Worm (Caenorhabditis elegans) whole organism, late embryonic: Measurements from ENCODE around the gene cbs-1.

Experiments used
- K02D7.2 ChIP-seq: sonication (generic microtip); optimal IDR thresholded peaks from 2 replicates; lab custom pipeline; 2017; ENCODE audit warnings: mild to moderate bottlenecking, missing genetic modification characterization, missing compliant biosample characterization
- K09A11.1 ChIP-seq: sonication (generic microtip); optimal IDR thresholded peaks from 2 replicates; lab custom pipeline; 2017; ENCODE audit warnings: antibody characterized with exemption, mild to moderate bottlenecking, missing genetic modification characterization, missing compliant biosample characterization; ENCODE audit not compliant: insufficient read depth
- Y22D7AL.16 ChIP-seq: sonication (generic microtip); optimal IDR thresholded peaks from 2 replicates; lab custom pipeline; 2016; ENCODE audit warnings: missing genetic modification characterization, missing compliant biosample characterization
- ahr-1 ChIP-seq: sonication (generic microtip); optimal IDR thresholded peaks from 2 replicates; lab custom pipeline; 2016; ENCODE audit warnings: missing genetic modification characterization, missing compliant biosample characterization
- ceh-18 ChIP-seq: sonication (generic microtip); optimal IDR thresholded peaks from 2 replicates; lab custom pipeline; 2016; ENCODE audit warnings: missing genetic modification characterization, missing compliant biosample characterization
- ceh-19 ChIP-seq: fragments of 200-800 bp; sonication (Bioruptor generic); optimal IDR thresholded peaks from 2 replicates; lab custom pipeline; 2018; ENCODE audit warnings: mild to moderate bottlenecking, missing genetic modification characterization, missing compliant biosample characterization
- ceh-24 ChIP-seq: sonication (generic microtip); optimal IDR thresholded peaks from 2 replicates; lab custom pipeline; 2016; ENCODE audit warnings: mild to moderate bottlenecking, missing genetic modification characterization, missing compliant biosample characterization
- ceh-30 ChIP-seq: fragments of 150-350 bp; optimal IDR thresholded peaks from 2 replicates; lab custom pipeline; 2014; ENCODE audit warnings: missing biosample characterization, missing genetic modification characterization
- ceh-34 ChIP-seq: sonication (generic microtip); optimal IDR thresholded peaks from 2 replicates; lab custom pipeline; 2016; ENCODE audit warnings: mild to moderate bottlenecking, missing genetic modification characterization, missing compliant biosample characterization
- ceh-45 ChIP-seq: fragments of 200-800 bp; sonication (Bioruptor generic); IDR thresholded peaks from 2 replicates; pipeline ENCODE4 v1.3.6; 2022; ENCODE audit warnings: missing genetic modification reagents, missing genetic modification characterization, missing compliant biosample characterization
- ceh-48 ChIP-seq: sonication (generic microtip); optimal IDR thresholded peaks from 2 replicates; lab custom pipeline; 2016; ENCODE audit warnings: missing genetic modification characterization, inconsistent platforms, missing compliant biosample characterization
- ceh-6 ChIP-seq: fragments of 200-800 bp; sonication (Bioruptor generic); optimal IDR thresholded peaks from 2 replicates; lab custom pipeline; 2018; ENCODE audit warnings: mild to moderate bottlenecking, missing genetic modification characterization, missing compliant biosample characterization
- che-1 ChIP-seq: sonication (generic microtip); optimal IDR thresholded peaks from 2 replicates; lab custom pipeline; 2016; ENCODE audit warnings: mild to moderate bottlenecking, missing genetic modification characterization, missing compliant biosample characterization
- elt-2 ChIP-seq: sonication (generic microtip); optimal IDR thresholded peaks from 2 replicates; lab custom pipeline; 2016; ENCODE audit warnings: missing genetic modification reagents, missing genetic modification characterization, missing compliant biosample characterization
- elt-4 ChIP-seq: sonication (generic microtip); optimal IDR thresholded peaks from 2 replicates; lab custom pipeline; 2016; ENCODE audit warnings: missing genetic modification characterization, missing compliant biosample characterization
- ets-4 ChIP-seq: sonication (generic microtip); optimal IDR thresholded peaks from 2 replicates; lab custom pipeline; 2016; ENCODE audit warnings: missing genetic modification characterization, missing compliant biosample characterization
- fax-1 ChIP-seq: sonication (generic microtip); optimal IDR thresholded peaks from 2 replicates; lab custom pipeline; 2016; ENCODE audit warnings: missing genotype, missing genetic modification characterization, missing compliant biosample characterization
- fkh-10 ChIP-seq: fragments of 150-350 bp; optimal IDR thresholded peaks from 2 replicates; lab custom pipeline; 2014; ENCODE audit warnings: missing biosample characterization, missing genetic modification reagents, missing genetic modification characterization
- gmeb-2 ChIP-seq: sonication (generic microtip); optimal IDR thresholded peaks from 2 replicates; lab custom pipeline; 2016; ENCODE audit warnings: missing genetic modification characterization, inconsistent platforms, missing compliant biosample characterization
- hlh-15 ChIP-seq: sonication (generic microtip); optimal IDR thresholded peaks from 2 replicates; lab custom pipeline; 2016; ENCODE audit warnings: missing genetic modification characterization, missing compliant biosample characterization
- hlh-30 ChIP-seq: sonication (generic microtip); optimal IDR thresholded peaks from 2 replicates; lab custom pipeline; 2017; ENCODE audit warnings: antibody characterized with exemption, missing genetic modification characterization, missing compliant biosample characterization; ENCODE audit not compliant: insufficient read depth
- madf-2 ChIP-seq: sonication (generic microtip); optimal IDR thresholded peaks from 2 replicates; lab custom pipeline; 2017; ENCODE audit warnings: missing genetic modification characterization, missing compliant biosample characterization
- mec-3 ChIP-seq: sonication (generic microtip); optimal IDR thresholded peaks from 2 replicates; lab custom pipeline; 2016; ENCODE audit warnings: borderline replicate concordance, missing genetic modification characterization, missing compliant biosample characterization
- nfya-1 ChIP-seq: sonication (generic microtip); optimal IDR thresholded peaks from 2 replicates; lab custom pipeline; 2017; ENCODE audit warnings: missing genetic modification characterization, mild to moderate bottlenecking, missing compliant biosample characterization, antibody characterized with exemption, moderate library complexity
- npax-4 ChIP-seq: sonication (generic microtip); optimal IDR thresholded peaks from 2 replicates; lab custom pipeline; 2016; ENCODE audit warnings: missing genetic modification characterization, missing compliant biosample characterization
- odd-2 ChIP-seq: sonication (generic microtip); optimal IDR thresholded peaks from 2 replicates; lab custom pipeline; 2017; ENCODE audit warnings: antibody characterized with exemption, mild to moderate bottlenecking, missing genetic modification characterization, missing compliant biosample characterization
- pat-9 ChIP-seq: fragments of 200-800 bp; sonication (Bioruptor generic); optimal IDR thresholded peaks from 2 replicates; lab custom pipeline; 2018; ENCODE audit warnings: mild to moderate bottlenecking, missing genetic modification characterization, moderate library complexity, missing compliant biosample characterization
- pha-4 ChIP-seq: fragments of 150-350 bp; optimal IDR thresholded peaks from 2 replicates; lab custom pipeline; 2018; ENCODE audit warnings: missing biosample characterization, missing genetic modification reagents, missing genetic modification characterization
- pros-1 ChIP-seq: fragments of 150-350 bp; optimal IDR thresholded peaks from 2 replicates; lab custom pipeline; 2014; ENCODE audit warnings: missing biosample characterization, missing genetic modification reagents, missing genetic modification characterization
- sox-2 ChIP-seq: fragments of 200-800 bp; sonication (Bioruptor generic); IDR thresholded peaks from 2 replicates; pipeline ENCODE4 v1.3.6; 2022; ENCODE audit warnings: missing genetic modification reagents, missing genetic modification characterization, missing compliant biosample characterization
- syd-9 ChIP-seq: sonication (generic microtip); optimal IDR thresholded peaks from 2 replicates; lab custom pipeline; 2016; ENCODE audit warnings: mild to moderate bottlenecking, missing genetic modification characterization, moderate library complexity, missing compliant biosample characterization
- tbx-2 ChIP-seq: sonication (generic microtip); optimal IDR thresholded peaks from 2 replicates; lab custom pipeline; 2016; ENCODE audit warnings: missing genetic modification characterization, missing compliant biosample characterization
- unc-55 ChIP-seq: sonication (generic microtip); optimal IDR thresholded peaks from 2 replicates; lab custom pipeline; 2017; ENCODE audit warnings: missing biosample characterization, missing genetic modification reagents, missing genetic modification characterization
- ztf-16 ChIP-seq: sonication (generic microtip); optimal IDR thresholded peaks from 2 replicates; lab custom pipeline; 2017; ENCODE audit warnings: missing genetic modification characterization, missing compliant biosample characterization

Gene cbs-1

ce11 chrX:10078637-10079036 is 24.6 kb downstream of the cbs-1 start:
- TF ChIP-seq ceh-6 (GFP tag; lab: Kevin White, UChicago) (no peak), ceh-19 (GFP tag; lab: Kevin White, UChicago) (no peak), hlh-15 (no peak), Y22D7AL.16 (tag; lab: Kevin White, UChicago) (no peak), syd-9 (tag; lab: Kevin White, UChicago) (no peak), gmeb-2 (no peak), elt-4 (tag; lab: Kevin White, UChicago) (no peak), sox-2 (no peak)

- TF ChIP-seq ceh-48 (tag; lab: Kevin White, UChicago) (peak; percentile 61), ceh-45 (no peak)
Measured at ce11 chrX:10079230-10079629, 25.2 kb downstream of the cbs-1 start.

DNA sequence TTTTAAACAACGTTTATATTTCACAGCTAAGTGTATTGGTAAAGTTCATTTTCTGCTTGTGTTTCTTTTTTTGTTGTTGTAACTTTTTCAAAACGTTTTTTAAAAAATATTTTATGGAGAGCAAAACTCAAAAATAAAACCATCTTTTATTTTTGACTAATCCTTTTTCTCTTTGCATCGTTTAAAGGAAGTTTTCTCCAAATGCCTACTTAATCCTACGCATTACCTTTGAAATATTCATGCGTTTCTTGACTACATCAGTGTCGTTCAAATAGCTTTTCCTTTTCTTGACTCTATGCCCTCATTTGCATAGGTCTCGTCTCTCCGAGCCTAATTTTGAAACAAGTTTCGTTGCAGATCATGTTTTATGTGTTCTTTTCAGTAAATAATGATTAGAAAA is 27.0 kb downstream of the cbs-1 start:
- TF ChIP-seq madf-2 (tag; lab: Kevin White, UChicago) (no peak), K02D7.2 (tag; lab: Kevin White, UChicago) (no peak), odd-2 (no peak), sox-2 (no peak), nfya-1 (no peak), ahr-1 (tag; lab: Kevin White, UChicago) (no peak), pat-9 (tag; lab: Kevin White, UChicago) (no peak), npax-4 (tag; lab: Kevin White, UChicago) (no peak), fkh-10 (GFP tag; lab: Kevin White, UChicago) (no peak), ceh-18 (tag; lab: Kevin White, UChicago) (no peak), hlh-15 (no peak), ceh-45 (no peak), ets-4 (tag; lab: Kevin White, UChicago) (no peak), pros-1 (tag; lab: Kevin White, UChicago) (no peak), pha-4 (tag; lab: Kevin White, UChicago) (no peak), mec-3 (tag; lab: Kevin White, UChicago) (no peak), ceh-30 (tag; lab: Kevin White, UChicago) (no peak), ztf-16 (tag; lab: Kevin White, UChicago) (no peak), hlh-30 (tag; lab: Kevin White, UChicago) (no peak)

DNA sequence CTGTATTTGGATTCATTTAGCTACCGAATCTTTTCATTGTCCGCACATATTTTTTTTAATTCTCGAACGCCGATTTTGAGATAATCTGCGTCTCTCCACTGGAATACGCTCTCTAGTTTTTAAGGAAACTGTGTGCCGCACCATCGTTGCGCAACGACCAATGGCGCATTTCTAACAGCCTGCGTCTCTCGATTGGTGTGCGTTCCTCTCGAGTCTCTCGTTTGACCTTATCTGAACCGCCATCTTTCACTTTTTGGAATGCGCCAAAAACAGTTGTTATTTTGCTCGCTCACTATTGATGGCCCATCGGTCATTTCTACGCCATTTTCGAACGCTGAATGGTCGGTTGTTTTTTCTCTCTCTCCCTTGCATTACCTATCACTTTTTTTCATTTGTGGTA is 29.2 kb downstream of the cbs-1 start:
- no peak for TF ChIP-seq ceh-34 (tag; lab: Kevin White, UChicago)
- no peak for TF ChIP-seq pha-4 (tag; lab: Kevin White, UChicago)
- TF ChIP-seq ceh-24 (tag; lab: Kevin White, UChicago): no peak
- no peak for TF ChIP-seq ceh-19 (GFP tag; lab: Kevin White, UChicago)
- TF ChIP-seq syd-9 (tag; lab: Kevin White, UChicago): no peak
- no peak for TF ChIP-seq ceh-30 (tag; lab: Kevin White, UChicago)
- no peak for TF ChIP-seq tbx-2 (tag; lab: Kevin White, UChicago)
- TF ChIP-seq K02D7.2 (tag; lab: Kevin White, UChicago): no peak
- no peak for TF ChIP-seq che-1
- TF ChIP-seq K09A11.1 (tag; lab: Kevin White, UChicago): no peak
- TF ChIP-seq elt-4 (tag; lab: Kevin White, UChicago): no peak
- no peak for TF ChIP-seq fax-1 (tag; lab: Kevin White, UChicago)
- no peak for TF ChIP-seq hlh-15

ce11 chrX:10084050-10084672 is 30.1 kb downstream of the cbs-1 start, which contains the start of gene W07E11.1:
TSS of gene W07E11.1 (plus strand) at chrX:10084622.
- no peak for TF ChIP-seq hlh-15
- TF ChIP-seq elt-2: peak; percentile 94
- TF ChIP-seq pha-4 (tag; lab: Kevin White, UChicago): no peak
- TF ChIP-seq madf-2 (tag; lab: Kevin White, UChicago): no peak
- TF ChIP-seq unc-55 (GFP tag; lab: Kevin White, UChicago): no peak
- TF ChIP-seq, all 69 proteins: peak for 1
